Fruit fly (Drosophila melanogaster) whole organism, prepupa: ENCODE data around the gene CG34308.

ENCODE experiments used
- CG9139 ChIP-seq: fragments of 200-800 bp; sonication (Bioruptor generic); optimal IDR thresholded peaks from 3 replicates; lab custom pipeline; 2017; ENCODE audit warnings: missing biosample characterization, mild to moderate bottlenecking, missing genetic modification characterization
- Eip78C ChIP-seq: fragments of 200-800 bp; sonication (Bioruptor generic); peaks from one replicate; lab custom pipeline; 2016; ENCODE audit warnings: missing biosample characterization, missing genetic modification characterization
- fkh ChIP-seq: fragments of 200-800 bp; sonication (Bioruptor generic); optimal IDR thresholded peaks from 3 replicates; lab custom pipeline; 2017; ENCODE audit warnings: missing biosample characterization, mild to moderate bottlenecking, missing genetic modification characterization, moderate library complexity

- TF ChIP-seq Eip78C (peak; percentile 61), CG9139 (GFP tag; lab: Kevin White, UChicago) (no peak), fkh (GFP tag; lab: Kevin White, UChicago) (no peak)
These were observed 10.8 kb upstream of the CG34308 start for dm6 chr3R:13078263-13078662.
